Worm (Caenorhabditis elegans) whole organism, early embryonic: ENCODE data around the gene hda-10.
A peak's percentile ranks its signal among the peaks of the same experiment; 100 is the strongest.

Source experiments
- B0310.2 ChIP-seq: sonication (generic microtip); optimal IDR thresholded peaks from 2 replicates; lab custom pipeline; 2016; ENCODE audit warnings: mild to moderate bottlenecking, missing genetic modification characterization, missing compliant biosample characterization
- F13C5.2 ChIP-seq: sonication (generic microtip); optimal IDR thresholded peaks from 2 replicates; lab custom pipeline; 2017; ENCODE audit warnings: mild to moderate bottlenecking, missing genetic modification characterization, inconsistent platforms, missing compliant biosample characterization
- aly-1 ChIP-seq: sonication (generic microtip); optimal IDR thresholded peaks from 2 replicates; lab custom pipeline; 2016; ENCODE audit warnings: missing genetic modification characterization, missing compliant biosample characterization
- ama-1 ChIP-seq: fragments of 150-350 bp; optimal IDR thresholded peaks from 2 replicates; lab custom pipeline; 2014
- ceh-13 ChIP-seq: fragments of 200-800 bp; sonication (Bioruptor generic); optimal IDR thresholded peaks from 2 replicates; lab custom pipeline; 2018; ENCODE audit warnings: mild to moderate bottlenecking, missing genetic modification characterization, missing compliant biosample characterization
- ceh-36 ChIP-seq: sonication (generic microtip); optimal IDR thresholded peaks from 2 replicates; lab custom pipeline; 2016; ENCODE audit warnings: missing genetic modification characterization, inconsistent platforms, missing compliant biosample characterization
- ets-7 ChIP-seq: sonication (generic microtip); optimal IDR thresholded peaks from 2 replicates; lab custom pipeline; 2016; ENCODE audit warnings: missing genotype, missing genetic modification characterization, missing compliant biosample characterization
- flt-1 ChIP-seq: fragments of 200-800 bp; sonication (Bioruptor generic); IDR thresholded peaks from 2 replicates; pipeline ENCODE4 v1.3.6; 2022; ENCODE audit warnings: missing genetic modification characterization, missing compliant biosample characterization
- hmbx-1 ChIP-seq: sonication (generic microtip); optimal IDR thresholded peaks from 2 replicates; lab custom pipeline; 2016; ENCODE audit warnings: mild to moderate bottlenecking, missing genetic modification characterization, missing compliant biosample characterization
- hmg-4 ChIP-seq: fragments of 200-800 bp; sonication (Bioruptor generic); optimal IDR thresholded peaks from 2 replicates; lab custom pipeline; 2018; ENCODE audit warnings: mild to moderate bottlenecking, missing genetic modification characterization, missing compliant biosample characterization
- hnd-1 ChIP-seq: sonication (generic microtip); optimal IDR thresholded peaks from 2 replicates; lab custom pipeline; 2016; ENCODE audit warnings: missing genetic modification characterization, missing compliant biosample characterization
- pes-1 ChIP-seq: fragments of 200-800 bp; sonication (Bioruptor generic); IDR thresholded peaks from 2 replicates; pipeline ENCODE4 v1.3.6; 2022; ENCODE audit warnings: missing genetic modification reagents, missing genetic modification characterization, missing compliant biosample characterization
- scrt-1 ChIP-seq: fragments of 200-800 bp; sonication (Bioruptor generic); IDR thresholded peaks from 2 replicates; pipeline ENCODE4 v1.3.6; 2022; ENCODE audit warnings: missing genetic modification characterization, missing compliant biosample characterization
- sea-1 ChIP-seq: fragments of 200-800 bp; sonication (Bioruptor generic); conservative IDR thresholded peaks from 2 replicates; pipeline ENCODE4 v1.3.6; 2022; ENCODE audit warnings: missing genetic modification characterization, missing compliant biosample characterization
- tbx-11 ChIP-seq: fragments of 200-800 bp; sonication (Bioruptor generic); IDR thresholded peaks from 2 replicates; pipeline ENCODE4 v1.3.6; 2022; ENCODE audit warnings: missing genetic modification characterization, missing compliant biosample characterization
- tbx-37 ChIP-seq: fragments of 200-800 bp; sonication (Bioruptor generic); conservative IDR thresholded peaks from 2 replicates; pipeline ENCODE4 v1.3.6; 2022; ENCODE audit warnings: missing genetic modification reagents, missing genetic modification characterization, missing compliant biosample characterization
- tra-4 ChIP-seq: sonication (generic microtip); optimal IDR thresholded peaks from 2 replicates; lab custom pipeline; 2017; ENCODE audit warnings: missing genetic modification characterization, missing compliant biosample characterization

hda-10 gene

ce11 chrII:13841106-13841854, 41.2 kb upstream of the hda-10 start, which contains the start of gene F08G2.7:
F08G2.7 (minus strand) TSS chrII:13841156.
- TF ChIP-seq ceh-36 (tag; lab: Kevin White, UChicago) (peak; percentile 85), scrt-1 (no peak), ets-7 (no peak), F13C5.2 (tag; lab: Kevin White, UChicago) (no peak), aly-1 (tag; lab: Kevin White, UChicago) (peak; percentile 27), flt-1 (GFP tag; lab: Robert Waterston, UW) (no peak), tbx-11 (GFP tag; lab: Robert Waterston, UW) (no peak), hnd-1 (no peak)

ce11 chrII:13842340-13842739, 40.2 kb upstream of the hda-10 start:
- TF ChIP-seq F13C5.2 (tag; lab: Kevin White, UChicago): no peak
- no peak for TF ChIP-seq B0310.2 (tag; lab: Kevin White, UChicago)
- no peak for TF ChIP-seq ceh-13 (GFP tag; lab: Kevin White, UChicago)
- no peak for TF ChIP-seq scrt-1
- no peak for TF ChIP-seq sea-1 (GFP tag; lab: Robert Waterston, UW)
- TF ChIP-seq hnd-1: no peak
- TF ChIP-seq aly-1 (tag; lab: Kevin White, UChicago): no peak
- no peak for TF ChIP-seq hmbx-1
- TF ChIP-seq tra-4 (tag; lab: Kevin White, UChicago): no peak
- no peak for TF ChIP-seq tbx-37 (GFP tag; lab: Robert Waterston, UW)
- no peak for TF ChIP-seq ama-1

- TF ChIP-seq hmg-4 (GFP tag; lab: Kevin White, UChicago): no peak
Measured at ce11 chrII:13846018-13846417, 36.5 kb upstream of the hda-10 start.

- peak; percentile 41; the same call in 1 of the 2 replicates for TF ChIP-seq flt-1 (GFP tag; lab: Robert Waterston, UW)
- no peak for TF ChIP-seq pes-1 (GFP tag; lab: Robert Waterston, UW)
- no peak for TF ChIP-seq F13C5.2 (tag; lab: Kevin White, UChicago)
- TF ChIP-seq hmg-4 (GFP tag; lab: Kevin White, UChicago): peak; percentile 66
Measured at ce11 chrII:13847366-13847765, 35.1 kb upstream of the hda-10 start.

- TF ChIP-seq aly-1 (tag; lab: Kevin White, UChicago) (no peak), tbx-37 (GFP tag; lab: Robert Waterston, UW) (no peak), scrt-1 (no peak)
Measured at ce11 chrII:13852004-13852403, 30.5 kb upstream of the hda-10 start, which contains the start of gene F08G2.8. F08G2.8 (plus strand) TSS chrII:13852304.

- TF ChIP-seq ceh-13 (GFP tag; lab: Kevin White, UChicago) (no peak), F13C5.2 (tag; lab: Kevin White, UChicago) (no peak), B0310.2 (tag; lab: Kevin White, UChicago) (no peak), sea-1 (GFP tag; lab: Robert Waterston, UW) (no peak), scrt-1 (no peak), hmbx-1 (no peak), aly-1 (tag; lab: Kevin White, UChicago) (no peak), flt-1 (GFP tag; lab: Robert Waterston, UW) (no peak), hnd-1 (no peak), hmg-4 (GFP tag; lab: Kevin White, UChicago) (no peak), tbx-11 (GFP tag; lab: Robert Waterston, UW) (no peak), ama-1 (no peak), tbx-37 (GFP tag; lab: Robert Waterston, UW) (no peak), ets-7 (no peak), tra-4 (tag; lab: Kevin White, UChicago) (no peak), ceh-36 (tag; lab: Kevin White, UChicago) (no peak), pes-1 (GFP tag; lab: Robert Waterston, UW) (no peak)
Measured at ce11 chrII:13855352-13855751, 27.2 kb upstream of the hda-10 start.

ce11 chrII:13858352-13858751, 24.2 kb upstream of the hda-10 start:
- TF ChIP-seq tra-4 (tag; lab: Kevin White, UChicago) (no peak), hnd-1 (no peak), aly-1 (tag; lab: Kevin White, UChicago) (no peak), sea-1 (GFP tag; lab: Robert Waterston, UW) (no peak), ceh-13 (GFP tag; lab: Kevin White, UChicago) (no peak), ama-1 (no peak), B0310.2 (tag; lab: Kevin White, UChicago) (no peak), tbx-11 (GFP tag; lab: Robert Waterston, UW) (no peak), F13C5.2 (tag; lab: Kevin White, UChicago) (no peak), tbx-37 (GFP tag; lab: Robert Waterston, UW) (no peak), hmg-4 (GFP tag; lab: Kevin White, UChicago) (no peak)

- TF ChIP-seq B0310.2 (tag; lab: Kevin White, UChicago): no peak
- no peak for TF ChIP-seq tbx-37 (GFP tag; lab: Robert Waterston, UW)
- 0 out of 2 replicates have a peak, but pooled peaks have one; percentile 7 for TF ChIP-seq sea-1 (GFP tag; lab: Robert Waterston, UW)
- TF ChIP-seq ceh-13 (GFP tag; lab: Kevin White, UChicago): no peak
- TF ChIP-seq ama-1: no peak
Measured at ce11 chrII:13859847-13860246, 22.7 kb upstream of the hda-10 start.
